Worm (Caenorhabditis elegans) whole organism, L3 larva: ENCODE measurements around the gene Y50D4C.5.

Source experiments
- R02D3.7 ChIP-seq: fragments of 150-350 bp; optimal IDR thresholded peaks from 2 replicates; lab custom pipeline; 2014; ENCODE audit warnings: missing biosample characterization, missing genetic modification characterization
- ama-1 ChIP-seq: fragments of 150-350 bp; optimal IDR thresholded peaks from 2 replicates; lab custom pipeline; 2018
- egl-27 ChIP-seq: sonication (generic microtip); optimal IDR thresholded peaks from 4 replicates; lab custom pipeline; 2017; ENCODE audit warnings: missing biosample characterization, missing genetic modification reagents, missing genetic modification characterization
- elt-1 ChIP-seq: fragments of 150-350 bp; optimal IDR thresholded peaks from 2 replicates; lab custom pipeline; 2014; ENCODE audit warnings: missing biosample characterization, missing genetic modification characterization
- lin-39 ChIP-seq: fragments of 150-350 bp; optimal IDR thresholded peaks from 2 replicates; lab custom pipeline; 2018; ENCODE audit warnings: missing biosample characterization, missing genetic modification reagents, missing genetic modification characterization
- lsy-12 ChIP-seq: sonication (generic microtip); optimal IDR thresholded peaks from 2 replicates; lab custom pipeline; 2016; ENCODE audit warnings: mild to moderate bottlenecking, missing genetic modification characterization, missing compliant biosample characterization
- mdl-1 ChIP-seq: fragments of 150-350 bp; optimal IDR thresholded peaks from 2 replicates; lab custom pipeline; 2014; ENCODE audit warnings: missing biosample characterization, missing genetic modification characterization
- nhr-11 ChIP-seq: fragments of 150-350 bp; optimal IDR thresholded peaks from 2 replicates; lab custom pipeline; 2014; ENCODE audit warnings: missing biosample characterization, missing genetic modification characterization
- nhr-28 ChIP-seq: fragments of 150-350 bp; optimal IDR thresholded peaks from 2 replicates; lab custom pipeline; 2014; ENCODE audit warnings: missing biosample characterization, missing genetic modification characterization
- pha-4 ChIP-seq: fragments of 150-350 bp; optimal IDR thresholded peaks from 2 replicates; lab custom pipeline; 2014; ENCODE audit warnings: missing biosample characterization, missing genetic modification reagents, missing genetic modification characterization
- skn-1 ChIP-seq: fragments of 150-350 bp; optimal IDR thresholded peaks from 2 replicates; lab custom pipeline; 2014; ENCODE audit warnings: missing biosample characterization, missing genetic modification characterization
- snpc-4 ChIP-seq: fragments of 150-350 bp; optimal IDR thresholded peaks from 2 replicates; lab custom pipeline; 2014; ENCODE audit warnings: missing biosample characterization, missing genetic modification characterization
- tbx-2 ChIP-seq: sonication (generic microtip); optimal IDR thresholded peaks from 2 replicates; lab custom pipeline; 2016; ENCODE audit warnings: mild to moderate bottlenecking, missing genetic modification characterization, missing compliant biosample characterization
- ztf-11 ChIP-seq: fragments of 150-350 bp; optimal IDR thresholded peaks from 2 replicates; lab custom pipeline; 2014; ENCODE audit warnings: missing biosample characterization, missing genetic modification characterization

- TF ChIP-seq mdl-1 (tag; lab: Kevin White, UChicago) = no peak
- no peak for TF ChIP-seq ama-1 (lab: Kevin White, UChicago)
- no peak for TF ChIP-seq ztf-11 (tag; lab: Kevin White, UChicago)
- TF ChIP-seq pha-4 (tag; lab: Kevin White, UChicago) = no peak
- TF ChIP-seq tbx-2 (tag; lab: Kevin White, UChicago) = no peak
- no peak for TF ChIP-seq skn-1
- TF ChIP-seq lin-39 (tag; lab: Kevin White, UChicago) = no peak
- no peak for TF ChIP-seq lsy-12 (tag; lab: Kevin White, UChicago)
- TF ChIP-seq nhr-28 (tag; lab: Kevin White, UChicago) = no peak
- no peak for TF ChIP-seq elt-1 (tag; lab: Kevin White, UChicago)
- TF ChIP-seq snpc-4 (tag; lab: Kevin White, UChicago) = no peak
- no peak for TF ChIP-seq R02D3.7 (tag; lab: Kevin White, UChicago)
- TF ChIP-seq nhr-11 = no peak
- no peak for TF ChIP-seq egl-27 (tag; lab: Kevin White, UChicago)
Observed at ce11 chrV:1023367-1023766, 19.8 kb upstream of the Y50D4C.5 start, which contains the start of gene pei-2.
